Worm (Caenorhabditis elegans): ENCODE results near the gene T23F11.2.

T23F11.2 gene

DNA sequence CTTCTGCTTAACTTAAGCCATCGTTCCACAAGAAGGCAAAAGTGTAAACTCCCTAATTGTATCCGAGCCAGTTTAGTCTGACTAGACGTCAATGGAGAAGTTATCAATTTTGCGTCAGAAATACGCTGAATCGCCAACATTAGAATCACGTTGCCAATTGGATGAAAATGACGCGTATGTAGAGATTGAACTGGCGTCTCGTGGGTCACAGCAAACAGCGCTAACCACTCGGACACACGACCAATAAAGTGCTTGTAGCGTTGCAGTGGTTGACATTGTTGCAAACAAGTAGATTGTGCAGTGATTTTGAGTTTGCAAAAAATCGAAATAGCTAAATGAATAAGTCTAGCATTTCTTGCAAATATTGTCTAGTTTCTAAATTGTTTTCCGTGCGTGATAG, 34.3 kb upstream of the T23F11.2 start:
- TF ChIP-seq zag-1 (tag; optimal IDR thresholded peaks at IDR 0.05), result no peak
- no peak for TF ChIP-seq fkh-10 (GFP tag; optimal IDR thresholded peaks at IDR 0.05)
- no peak for TF ChIP-seq nhr-11 (tag; optimal IDR thresholded peaks at IDR 0.05)
- no peak for TF ChIP-seq eor-1 (tag; optimal IDR thresholded peaks at IDR 0.05)
- no peak for TF ChIP-seq ztf-11 (tag; optimal IDR thresholded peaks at IDR 0.05)
- TF ChIP-seq nhr-67 (tag; optimal IDR thresholded peaks at IDR 0.05), result no peak
- TF ChIP-seq nhr-43 (tag; optimal IDR thresholded peaks at IDR 0.05; ENCODE audit: poor library complexity, severe bottlenecking), result peak; percentile 90
- no peak for TF ChIP-seq nhr-12 (tag; optimal IDR thresholded peaks at IDR 0.05)
- peak; percentile 66 for TF ChIP-seq nhr-25 (tag; optimal IDR thresholded peaks at IDR 0.05)
- TF ChIP-seq tbx-2 (tag; optimal IDR thresholded peaks at IDR 0.05), result peak; percentile 57
- TF ChIP-seq ceh-28 (tag; optimal IDR thresholded peaks at IDR 0.05), result no peak
- TF ChIP-seq ceh-16 (tag; optimal IDR thresholded peaks at IDR 0.05), result no peak
- TF ChIP-seq lin-15B (tag; optimal IDR thresholded peaks at IDR 0.05), result peak; percentile 28
- no peak for TF ChIP-seq elt-1 (tag; optimal IDR thresholded peaks at IDR 0.05)
- TF ChIP-seq ceh-82 (tag; optimal IDR thresholded peaks at IDR 0.05), result no peak
- no peak for TF ChIP-seq sea-2 (GFP tag; optimal IDR thresholded peaks at IDR 0.05)
- peak in 1 of 3 experiments; percentile 65 for TF ChIP-seq elt-3 (tag; optimal IDR thresholded peaks at IDR 0.05)
- peak; percentile 38 for TF ChIP-seq pqm-1 (tag; optimal IDR thresholded peaks at IDR 0.05)
- TF ChIP-seq ztf-4 (tag; optimal IDR thresholded peaks at IDR 0.05), result peak; percentile 40
- TF ChIP-seq unc-39 (tag; optimal IDR thresholded peaks at IDR 0.05), result no peak
- TF ChIP-seq lsy-12 (tag; optimal IDR thresholded peaks at IDR 0.05), result peak; percentile 43
- no peak for TF ChIP-seq daf-12 (tag; optimal IDR thresholded peaks at IDR 0.05)
- TF ChIP-seq jun-1 (tag; optimal IDR thresholded peaks at IDR 0.05), result peak; percentile 56
- peak; percentile 60 for TF ChIP-seq egl-27 (tag; optimal IDR thresholded peaks at IDR 0.05)
- peak; percentile 81 for TF ChIP-seq pha-4 (tag; optimal IDR thresholded peaks at IDR 0.05)
- TF ChIP-seq hmg-11 (tag; optimal IDR thresholded peaks at IDR 0.05), result no peak
- peak; percentile 89 for TF ChIP-seq lin-39 (tag; optimal IDR thresholded peaks at IDR 0.05)
- TF ChIP-seq mdl-1 (tag; optimal IDR thresholded peaks at IDR 0.05), result peak; percentile 26
- peak; percentile 79 for TF ChIP-seq skn-1 (tag; optimal IDR thresholded peaks at IDR 0.05)
- peak; percentile 73 for TF ChIP-seq nfya-1 (tag; optimal IDR thresholded peaks at IDR 0.05; ENCODE audit: insufficient read depth)
- no peak for TF ChIP-seq mml-1 (tag; optimal IDR thresholded peaks at IDR 0.05)
- TF ChIP-seq snpc-4 (tag; optimal IDR thresholded peaks at IDR 0.05), result no peak
- TF ChIP-seq ceh-9 (tag; optimal IDR thresholded peaks at IDR 0.05), result no peak
- TF ChIP-seq unc-62 (GFP tag; optimal IDR thresholded peaks at IDR 0.05), result no peak
- no peak for TF ChIP-seq fkh-2 (tag; optimal IDR thresholded peaks at IDR 0.05)
- TF ChIP-seq nhr-237 (tag; optimal IDR thresholded peaks at IDR 0.05), result no peak
- TF ChIP-seq nhr-23 (tag; optimal IDR thresholded peaks at IDR 0.05), result no peak
- TF ChIP-seq ZK546.5 (tag; optimal IDR thresholded peaks at IDR 0.05), result no peak
- no peak for TF ChIP-seq nhr-77 (tag; optimal IDR thresholded peaks at IDR 0.05)
- peak; percentile 20 for TF ChIP-seq nhr-76 (tag; optimal IDR thresholded peaks at IDR 0.05)
- TF ChIP-seq egl-5 (tag; optimal IDR thresholded peaks at IDR 0.05), result peak; percentile 29
- TF ChIP-seq ama-1 (optimal IDR thresholded peaks at IDR 0.05), result peak; percentile 42
- no peak for TF ChIP-seq fos-1 (tag; optimal IDR thresholded peaks at IDR 0.05)
- no peak for TF ChIP-seq nhr-28 (tag; optimal IDR thresholded peaks at IDR 0.05)
- no peak for TF ChIP-seq R02D3.7 (tag; optimal IDR thresholded peaks at IDR 0.05)
- TF ChIP-seq aly-2 (tag; optimal IDR thresholded peaks at IDR 0.05), result no peak
- TF ChIP-seq elt-2 (tag; optimal IDR thresholded peaks at IDR 0.05), result peak; percentile 52

DNA sequence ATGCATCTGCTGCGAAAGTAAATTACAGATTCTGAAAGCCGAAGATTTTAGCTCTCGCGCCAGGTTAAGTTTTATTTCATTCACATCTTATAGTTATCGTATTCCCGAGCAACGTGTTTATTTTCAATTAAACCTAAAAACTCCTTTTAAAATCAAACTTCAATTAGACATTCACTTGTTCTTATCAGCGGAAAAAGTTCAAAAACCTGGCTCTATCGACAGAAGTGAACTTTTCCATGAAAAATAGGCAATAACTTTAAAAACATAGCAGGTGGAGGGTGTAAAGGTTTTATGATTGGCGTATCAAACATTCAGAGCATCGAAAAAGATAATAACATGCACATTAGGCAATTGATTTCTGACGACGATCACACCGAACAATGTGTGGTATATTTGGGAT, 33.7 kb upstream of the T23F11.2 start, which contains the start of gene ppat-1:
TSS of gene ppat-1 (plus strand) at position 316 of the 400 bp plus-strand sequence.
- TF ChIP-seq nhr-77 (tag; optimal IDR thresholded peaks at IDR 0.05) (no peak), unc-39 (tag; optimal IDR thresholded peaks at IDR 0.05) (no peak), elt-2 (tag; optimal IDR thresholded peaks at IDR 0.05) (peak; percentile 41)
